Fruit fly (Drosophila melanogaster) whole organism, embryonic: Measurements from ENCODE around the gene yellow-e3.

Experiments
- Abd-B ChIP-seq: fragments of 200-800 bp; sonication (Bioruptor generic); optimal IDR thresholded peaks from 2 replicates; lab custom pipeline; 2018; ENCODE audit warnings: missing biosample characterization, mild to moderate bottlenecking, missing genetic modification characterization, moderate library complexity
- Atf6 ChIP-seq: fragments of 200-800 bp; sonication (Bioruptor generic); IDR thresholded peaks from 2 replicates; pipeline ENCODE4 v1.3.6; 2022; ENCODE audit warnings: missing biosample characterization, missing genetic modification characterization
- Blimp-1 ChIP-seq: fragments of 200-800 bp; sonication (Bioruptor generic); optimal IDR thresholded peaks from 3 replicates; lab custom pipeline; 2018; ENCODE audit warnings: missing biosample characterization, missing genetic modification characterization, mild to moderate bottlenecking, moderate library complexity, missing genetic modification reagents
- CG10543 ChIP-seq: fragments of 200-800 bp; sonication (Bioruptor generic); optimal IDR thresholded peaks from 3 replicates; lab custom pipeline; 2017; ENCODE audit warnings: missing biosample characterization, mild to moderate bottlenecking, missing genetic modification characterization, moderate library complexity
- CG10565 ChIP-seq: fragments of 200-800 bp; sonication (Bioruptor generic); optimal IDR thresholded peaks from 3 replicates; lab custom pipeline; 2016; ENCODE audit warnings: missing biosample characterization, mild to moderate bottlenecking, missing genetic modification characterization
- CG11504 ChIP-seq: fragments of 200-800 bp; sonication (Bioruptor generic); optimal IDR thresholded peaks from 3 replicates; lab custom pipeline; 2019; ENCODE audit warnings: missing biosample characterization, mild to moderate bottlenecking, missing genetic modification characterization, moderate library complexity
- CG12155 ChIP-seq: fragments of 200-800 bp; sonication (Bioruptor generic); optimal IDR thresholded peaks from 3 replicates; lab custom pipeline; 2016; ENCODE audit warnings: missing biosample characterization, missing genetic modification characterization
- CG12659 ChIP-seq: fragments of 200-800 bp; sonication (Bioruptor generic); optimal IDR thresholded peaks from 3 replicates; lab custom pipeline; 2017; ENCODE audit warnings: mild to moderate bottlenecking, missing biosample characterization, missing genetic modification reagents, missing genetic modification characterization
- CG13894 ChIP-seq: fragments of 200-800 bp; sonication (Bioruptor generic); optimal IDR thresholded peaks from 3 replicates; lab custom pipeline; 2018; ENCODE audit warnings: missing biosample characterization, mild to moderate bottlenecking, missing genetic modification characterization, moderate library complexity
- CG14710 ChIP-seq: fragments of 200-800 bp; sonication (Bioruptor generic); optimal IDR thresholded peaks from 3 replicates; lab custom pipeline; 2019; ENCODE audit warnings: missing biosample characterization, mild to moderate bottlenecking, missing genetic modification characterization, moderate library complexity
- CG1647 ChIP-seq: fragments of 200-800 bp; sonication (Bioruptor generic); optimal IDR thresholded peaks from 3 replicates; lab custom pipeline; 2016; ENCODE audit warnings: missing biosample characterization, missing genetic modification characterization
- CG17328 ChIP-seq: fragments of 200-800 bp; sonication (Bioruptor generic); IDR thresholded peaks from 2 replicates; pipeline ENCODE4 v1.3.6; 2022; ENCODE audit warnings: missing biosample characterization, missing genetic modification characterization
- CG17385 ChIP-seq: fragments of 200-800 bp; sonication (Bioruptor generic); optimal IDR thresholded peaks from 3 replicates; lab custom pipeline; 2018; ENCODE audit warnings: missing biosample characterization, mild to moderate bottlenecking, missing genetic modification characterization
- CG17612 ChIP-seq: fragments of 200-800 bp; sonication (Bioruptor generic); IDR thresholded peaks from 2 replicates; pipeline ENCODE4 v1.3.6; 2022; ENCODE audit warnings: missing biosample characterization, missing genetic modification characterization
- CG18262 ChIP-seq: fragments of 200-800 bp; optimal IDR thresholded peaks from 3 replicates; lab custom pipeline; 2019; ENCODE audit warnings: missing biosample characterization, mild to moderate bottlenecking, missing genetic modification characterization, moderate library complexity
- CG30403 ChIP-seq: fragments of 200-800 bp; sonication (Bioruptor generic); optimal IDR thresholded peaks from 3 replicates; lab custom pipeline; 2016; ENCODE audit warnings: missing biosample characterization, missing genetic modification characterization
- CG31365 ChIP-seq: fragments of 200-800 bp; sonication (Bioruptor generic); optimal IDR thresholded peaks from 2 replicates; lab custom pipeline; 2018; ENCODE audit warnings: missing biosample characterization, mild to moderate bottlenecking, missing genetic modification characterization
- CG4328 ChIP-seq: fragments of 200-800 bp; sonication (Bioruptor generic); optimal IDR thresholded peaks from 3 replicates; lab custom pipeline; 2017; ENCODE audit warnings: missing biosample characterization, missing genetic modification reagents, missing genetic modification characterization
- CG4360 ChIP-seq: fragments of 200-800 bp; sonication (Bioruptor generic); IDR thresholded peaks from 2 replicates; pipeline ENCODE4 v1.3.6; 2022; ENCODE audit warnings: missing biosample characterization, missing genetic modification characterization
- CG4424 ChIP-seq: fragments of 200-800 bp; sonication (Bioruptor generic); optimal IDR thresholded peaks from 3 replicates; lab custom pipeline; 2016; ENCODE audit warnings: missing biosample characterization, missing genetic modification characterization
- CG6854 ChIP-seq: fragments of 200-800 bp; sonication (Bioruptor generic); optimal IDR thresholded peaks from 3 replicates; lab custom pipeline; 2017; ENCODE audit warnings: missing biosample characterization, mild to moderate bottlenecking, missing genetic modification characterization
- CG8290 ChIP-seq, 3 experiments: fragments of 200-800 bp; sonication (Bioruptor generic); optimal IDR thresholded peaks; 2 replicates each; lab custom pipeline; 2016 to 2019; ENCODE audit warnings: missing biosample characterization in 3 of 3, missing genetic modification characterization in 3 of 3, mild to moderate bottlenecking in 2 of 3, moderate library complexity in 1 of 3
- CG8359 ChIP-seq: fragments of 200-800 bp; sonication (Bioruptor generic); optimal IDR thresholded peaks from 2 replicates; lab custom pipeline; 2017; ENCODE audit warnings: missing biosample characterization, mild to moderate bottlenecking, missing genetic modification characterization, borderline replicate concordance
- CG8765 ChIP-seq: fragments of 200-800 bp; sonication (Bioruptor generic); IDR thresholded peaks from 2 replicates; pipeline ENCODE4 v1.3.6; 2022; ENCODE audit warnings: missing biosample characterization, missing genetic modification characterization
- Fer2 ChIP-seq: fragments of 200-800 bp; sonication (Bioruptor generic); optimal IDR thresholded peaks from 2 replicates; lab custom pipeline; 2018; ENCODE audit warnings: missing biosample characterization, mild to moderate bottlenecking, missing genetic modification characterization, moderate library complexity
- Gsc ChIP-seq: fragments of 200-800 bp; sonication (Bioruptor generic); IDR thresholded peaks from 2 replicates; pipeline ENCODE4 v1.3.6; 2022; ENCODE audit warnings: missing biosample characterization, missing genetic modification characterization
- Hand ChIP-seq: fragments of 200-800 bp; sonication (Bioruptor generic); optimal IDR thresholded peaks from 2 replicates; lab custom pipeline; 2017; ENCODE audit warnings: mild to moderate bottlenecking, missing biosample characterization, missing genetic modification reagents, missing genetic modification characterization
- Hr78 ChIP-seq, 2 experiments: fragments of 200-800 bp in 1 of 2; fragments of >200 bp in 1 of 2; sonication (Bioruptor generic) in 1 of 2; optimal IDR thresholded peaks; 2 replicates each; lab custom pipeline; 2017 to 2019; ENCODE audit warnings: missing biosample characterization in 2 of 2, missing genetic modification characterization in 2 of 2, mild to moderate bottlenecking in 1 of 2, moderate library complexity in 1 of 2
- MESR4 ChIP-seq: fragments of 200-800 bp; sonication (Bioruptor generic); optimal IDR thresholded peaks from 2 replicates; lab custom pipeline; 2018; ENCODE audit warnings: missing biosample characterization, mild to moderate bottlenecking, missing genetic modification characterization, moderate library complexity
- Med ChIP-seq: fragments of 200-800 bp; sonication (Bioruptor generic); peaks from one replicate; lab custom pipeline; 2016; ENCODE audit warnings: missing biosample characterization, missing genetic modification characterization, mild to moderate bottlenecking, inconsistent platforms, moderate library complexity
- Side ChIP-seq: fragments of 200-800 bp; sonication (Bioruptor generic); optimal IDR thresholded peaks from 2 replicates; lab custom pipeline; 2016; ENCODE audit warnings: missing biosample characterization, missing genetic modification characterization
- Taf1 ChIP-seq: fragments of 200-800 bp; sonication (Bioruptor generic); IDR thresholded peaks from 2 replicates; pipeline ENCODE4 v1.3.6; 2022; ENCODE audit warnings: missing biosample characterization, missing genetic modification characterization
- Vsx1 ChIP-seq: fragments of 200-800 bp; sonication (Bioruptor generic); optimal IDR thresholded peaks from 2 replicates; lab custom pipeline; 2017; ENCODE audit warnings: missing biosample characterization, mild to moderate bottlenecking, missing genetic modification characterization, missing genetic modification reagents
- aop ChIP-seq: fragments of 200-800 bp; sonication (Bioruptor generic); IDR thresholded peaks from 2 replicates; pipeline ENCODE4 v1.3.6; 2022; ENCODE audit warnings: missing biosample characterization, missing genetic modification characterization
- ase ChIP-seq: fragments of 200-800 bp; sonication (Bioruptor generic); IDR thresholded peaks from 3 replicates; pipeline ENCODE4 v1.3.6; 2022; ENCODE audit warnings: missing biosample characterization, missing genetic modification characterization
- ems ChIP-seq: fragments of 200-800 bp; sonication (Bioruptor generic); optimal IDR thresholded peaks from 3 replicates; lab custom pipeline; 2016; ENCODE audit warnings: missing biosample characterization, missing genetic modification characterization
- en ChIP-seq: fragments of 200-800 bp; sonication (Bioruptor generic); optimal IDR thresholded peaks from 2 replicates; lab custom pipeline; 2016; ENCODE audit warnings: missing biosample characterization, missing genetic modification characterization
- fd3F ChIP-seq: fragments of 200-800 bp; sonication (Bioruptor generic); optimal IDR thresholded peaks from 2 replicates; lab custom pipeline; 2018; ENCODE audit warnings: missing biosample characterization, mild to moderate bottlenecking, missing genetic modification characterization, moderate library complexity
- gce ChIP-seq: fragments of 200-800 bp; sonication (Bioruptor generic); IDR thresholded peaks from 3 replicates; pipeline ENCODE4 v1.3.6; 2022; ENCODE audit warnings: missing biosample characterization, missing genetic modification characterization
- gcm2 ChIP-seq: fragments of 200-800 bp; sonication (Bioruptor generic); optimal IDR thresholded peaks from 2 replicates; lab custom pipeline; 2016; ENCODE audit warnings: missing biosample characterization, missing genetic modification characterization
- kah ChIP-seq: fragments of 200-800 bp; sonication (Bioruptor generic); optimal IDR thresholded peaks from 2 replicates; lab custom pipeline; 2018; ENCODE audit warnings: missing biosample characterization, mild to moderate bottlenecking, missing genetic modification characterization
- odd ChIP-seq: fragments of 200-800 bp; sonication (Bioruptor generic); optimal IDR thresholded peaks from 2 replicates; lab custom pipeline; 2017; ENCODE audit warnings: missing biosample characterization, mild to moderate bottlenecking, missing genetic modification characterization
- otp ChIP-seq: fragments of 200-800 bp; sonication (Bioruptor generic); IDR thresholded peaks from 3 replicates; pipeline ENCODE4, ENCODE4 v1.3.6; 2022; ENCODE audit warnings: missing biosample characterization, missing genetic modification characterization
- row ChIP-seq: fragments of 200-800 bp; sonication (Bioruptor generic); IDR thresholded peaks from 3 replicates; pipeline ENCODE4 v1.3.6; 2022; ENCODE audit warnings: missing biosample characterization, missing genetic modification characterization
- sd ChIP-seq: fragments of 200-800 bp; sonication (Bioruptor generic); optimal IDR thresholded peaks from 3 replicates; lab custom pipeline; 2018; ENCODE audit warnings: missing biosample characterization, mild to moderate bottlenecking, missing genetic modification characterization, moderate library complexity
- stwl ChIP-seq: fragments of 200-800 bp; sonication (Bioruptor generic); optimal IDR thresholded peaks from 3 replicates; lab custom pipeline; 2018; ENCODE audit warnings: missing biosample characterization, mild to moderate bottlenecking, missing genetic modification characterization, moderate library complexity
- tx ChIP-seq: fragments of 200-800 bp; sonication (Bioruptor generic); optimal IDR thresholded peaks from 2 replicates; lab custom pipeline; 2016; ENCODE audit warnings: missing biosample characterization, missing genetic modification characterization
- wdn ChIP-seq: fragments of 200-800 bp; sonication (Bioruptor generic); IDR thresholded peaks from 2 replicates; pipeline ENCODE4 v1.3.6; 2022; ENCODE audit warnings: missing biosample characterization, missing genetic modification characterization

Gene yellow-e3

dm6 chr3R:13428341-13429040 is 23.8 kb upstream of the yellow-e3 start (continued):
- TF ChIP-seq sd (tag; lab: Kevin White, UChicago) (peak; percentile 47), CG4328 (no peak), CG10543 (GFP tag; lab: Kevin White, UChicago) (no peak), ems (GFP tag; lab: Kevin White, UChicago) (peak; percentile 34), CG14710 (tag; lab: Kevin White, UChicago) (peak; percentile 69), CG4360 (GFP tag; lab: Robert Waterston, UW) (peak; percentile 52), stwl (tag; lab: Kevin White, UChicago) (no peak), CG17385 (peak; percentile 58), Fer2 (tag; lab: Kevin White, UChicago) (no peak), aop (GFP tag; lab: Robert Waterston, UW) (no peak), Vsx1 (GFP tag; lab: Kevin White, UChicago) (no peak), Med (GFP tag; lab: Kevin White, UChicago) (peak; percentile 84), CG13894 (tag; lab: Kevin White, UChicago) (no peak), CG30403 (GFP tag; lab: Kevin White, UChicago) (peak; percentile 82), Gsc (0 out of 2 replicates have a peak, but pooled peaks have one; percentile 14), Atf6 (GFP tag; lab: Robert Waterston, UW) (peak; percentile 32; the same call in 1 of the 2 replicates), Hr78 (GFP tag; optimal IDR thresholded peaks at IDR 0.05; lab: Kevin White, UChicago) (peak in 1 of 2 experiments; percentile 40), tx (GFP tag; lab: Kevin White, UChicago) (peak; percentile 46), gce (GFP tag; lab: Robert Waterston, UW) (peak; percentile 37; the same call in 1 of the 3 replicates), Taf1 (GFP tag; lab: Robert Waterston, UW) (0 out of 2 replicates have a peak, but pooled peaks have one; percentile 35), Side (GFP tag; lab: Kevin White, UChicago) (peak; percentile 46), CG1647 (GFP tag; lab: Kevin White, UChicago) (no peak), CG17328 (GFP tag; lab: Robert Waterston, UW) (peak; percentile 71), odd (GFP tag; lab: Kevin White, UChicago) (peak; percentile 56), MESR4 (GFP tag; lab: Kevin White, UChicago) (no peak), CG18262 (tag; lab: Kevin White, UChicago) (peak; percentile 78), row (GFP tag; lab: Robert Waterston, UW) (peak; percentile 85), gcm2 (GFP tag; lab: Kevin White, UChicago) (peak; percentile 28), CG6854 (GFP tag; lab: Kevin White, UChicago) (no peak), en (GFP tag; lab: Kevin White, UChicago) (peak; percentile 48), Abd-B (GFP tag; lab: Kevin White, UChicago) (peak; percentile 52), kah (GFP tag; lab: Kevin White, UChicago) (peak; percentile 47), CG17612 (0 out of 2 replicates have a peak, but pooled peaks have one; percentile 16), otp (GFP tag; lab: Robert Waterston, UW) (peak; percentile 71; the same call in 1 of the 3 replicates), ase (0 out of 3 replicates have a peak, but pooled peaks have one; percentile 51), CG10565 (no peak), CG31365 (tag; lab: Kevin White, UChicago) (peak; percentile 6), CG12155 (peak; percentile 29), Blimp-1 (GFP tag; lab: Kevin White, UChicago) (peak; percentile 80), CG12659 (peak; percentile 51), CG8359 (GFP tag; lab: Kevin White, UChicago) (peak; percentile 62), CG8290 (GFP tag; optimal IDR thresholded peaks at IDR 0.05; lab: Kevin White, UChicago) (peak; percentile 7), CG8290 (tag; optimal IDR thresholded peaks at IDR 0.05; lab: Kevin White, UChicago) (peak in 1 of 2 experiments; percentile 33), CG11504 (tag; lab: Kevin White, UChicago) (peak; percentile 76), Hand (GFP tag; lab: Kevin White, UChicago) (no peak), CG8765 (GFP tag; lab: Robert Waterston, UW) (no peak), fd3F (GFP tag; lab: Kevin White, UChicago) (peak; percentile 37), CG4424 (GFP tag; lab: Kevin White, UChicago) (peak; percentile 68), wdn (GFP tag; lab: Robert Waterston, UW) (no peak)
